Fruit fly (Drosophila melanogaster) whole organism, embryonic: ENCODE measurements around the gene CG2182.
A peak's percentile ranks its signal among the peaks of the same experiment; 100 is the strongest.

ENCODE experiments used
- Awh ChIP-seq: fragments of 200-800 bp; sonication (Bioruptor generic); IDR thresholded peaks from 2 replicates; pipeline ENCODE4, ENCODE4 v1.3.6; 2022; ENCODE audit warnings: missing biosample characterization, missing genetic modification characterization
- CG10366 ChIP-seq: fragments of 200-800 bp; sonication (Bioruptor generic); IDR thresholded peaks from 2 replicates; pipeline ENCODE4 v1.3.6; 2022; ENCODE audit warnings: missing biosample characterization, missing genetic modification characterization
- CG12104 ChIP-seq: fragments of 200-800 bp; sonication (Bioruptor generic); optimal IDR thresholded peaks from 3 replicates; lab custom pipeline; 2016; ENCODE audit warnings: missing biosample characterization, missing genetic modification characterization
- CG13296 ChIP-seq: fragments of 200-800 bp; sonication (Bioruptor generic); optimal IDR thresholded peaks from 3 replicates; lab custom pipeline; 2018; ENCODE audit warnings: missing biosample characterization, mild to moderate bottlenecking, missing genetic modification characterization
- CG14667 ChIP-seq: fragments of 200-800 bp; sonication (Bioruptor generic); IDR thresholded peaks from 2 replicates; pipeline ENCODE4 v1.3.6; 2022; ENCODE audit warnings: missing biosample characterization, missing genetic modification characterization
- CG15011 ChIP-seq: fragments of 200-800 bp; sonication (Bioruptor generic); optimal IDR thresholded peaks from 3 replicates; lab custom pipeline; 2018; ENCODE audit warnings: missing biosample characterization, mild to moderate bottlenecking, missing genetic modification characterization
- CG17361 ChIP-seq: fragments of 200-800 bp; sonication (Bioruptor generic); IDR thresholded peaks from 3 replicates; pipeline ENCODE4 v1.3.6; 2022; ENCODE audit warnings: missing biosample characterization, missing genetic modification characterization
- CG17912 ChIP-seq: fragments of 200-800 bp; sonication (Bioruptor generic); optimal IDR thresholded peaks from 2 replicates; lab custom pipeline; 2018; ENCODE audit warnings: missing biosample characterization, mild to moderate bottlenecking, missing genetic modification characterization
- CG18011 ChIP-seq: fragments of 200-800 bp; sonication (Bioruptor generic); optimal IDR thresholded peaks from 2 replicates; lab custom pipeline; 2017; ENCODE audit warnings: missing biosample characterization, missing genetic modification characterization, mild to moderate bottlenecking, moderate library complexity, missing genotype
- CG2120 ChIP-seq: fragments of 200-800 bp; sonication (Bioruptor generic); optimal IDR thresholded peaks from 3 replicates; lab custom pipeline; 2016; ENCODE audit warnings: missing biosample characterization, missing genetic modification characterization
- CG32767 ChIP-seq: fragments of 200-800 bp; sonication (Bioruptor generic); IDR thresholded peaks from 2 replicates; pipeline ENCODE4 v1.3.6; 2022; ENCODE audit warnings: missing biosample characterization, missing genetic modification characterization
- CG8765 ChIP-seq: fragments of 200-800 bp; sonication (Bioruptor generic); IDR thresholded peaks from 2 replicates; pipeline ENCODE4 v1.3.6; 2022; ENCODE audit warnings: missing biosample characterization, missing genetic modification characterization
- CG8924 ChIP-seq: fragments of 200-800 bp; optimal IDR thresholded peaks from 3 replicates; lab custom pipeline; 2019; ENCODE audit warnings: missing biosample characterization, mild to moderate bottlenecking, missing genetic modification characterization, moderate library complexity
- CkIIα-i1 ChIP-seq: fragments of 200-800 bp; sonication (Bioruptor generic); IDR thresholded peaks from 2 replicates; pipeline ENCODE4 v1.3.6; 2022; ENCODE audit warnings: missing biosample characterization, missing genetic modification characterization
- Ets65A ChIP-seq: fragments of 200-800 bp; sonication (Bioruptor generic); peaks from one replicate; lab custom pipeline; 2016; ENCODE audit warnings: missing biosample characterization, missing genetic modification characterization
- Fer2 ChIP-seq: fragments of 200-800 bp; sonication (Bioruptor generic); optimal IDR thresholded peaks from 2 replicates; lab custom pipeline; 2018; ENCODE audit warnings: missing biosample characterization, mild to moderate bottlenecking, missing genetic modification characterization, moderate library complexity
- H2.0 ChIP-seq: fragments of 200-800 bp; sonication (Bioruptor generic); IDR thresholded peaks from 2 replicates; pipeline ENCODE4 v1.3.6; 2022; ENCODE audit warnings: missing biosample characterization, missing genetic modification characterization
- Hand ChIP-seq: fragments of 200-800 bp; sonication (Bioruptor generic); optimal IDR thresholded peaks from 2 replicates; lab custom pipeline; 2017; ENCODE audit warnings: mild to moderate bottlenecking, missing biosample characterization, missing genetic modification reagents, missing genetic modification characterization
- Hmx ChIP-seq: fragments of 200-800 bp; sonication (Bioruptor generic); optimal IDR thresholded peaks from 2 replicates; lab custom pipeline; 2016; ENCODE audit warnings: missing biosample characterization, missing genetic modification characterization
- MESR4 ChIP-seq: fragments of 200-800 bp; sonication (Bioruptor generic); optimal IDR thresholded peaks from 2 replicates; lab custom pipeline; 2018; ENCODE audit warnings: missing biosample characterization, mild to moderate bottlenecking, missing genetic modification characterization, moderate library complexity
- Mrtf ChIP-seq: fragments of 200-800 bp; sonication (Bioruptor generic); IDR thresholded peaks from 3 replicates; pipeline ENCODE4 v1.3.6; 2022; ENCODE audit warnings: missing biosample characterization, missing genetic modification characterization
- Oaz ChIP-seq: fragments of 200-800 bp; sonication (Bioruptor generic); IDR thresholded peaks from 2 replicates; pipeline ENCODE4 v1.3.6; 2022; ENCODE audit warnings: missing biosample characterization, missing genetic modification characterization
- Opbp ChIP-seq: fragments of 200-800 bp; sonication (Bioruptor generic); IDR thresholded peaks from 3 replicates; pipeline ENCODE4 v1.3.6; 2022; ENCODE audit warnings: missing biosample characterization, missing genetic modification characterization; ENCODE audit not compliant: partially characterized antibody
- Pdp1 ChIP-seq, 2 experiments: fragments of 200-800 bp; sonication (Bioruptor generic); optimal IDR thresholded peaks; 3 replicates each; lab custom pipeline; 2016; ENCODE audit warnings: missing biosample characterization in 2 of 2, missing genetic modification characterization in 2 of 2, mild to moderate bottlenecking in 1 of 2, moderate library complexity in 1 of 2
- Sry-δ ChIP-seq: fragments of 200-800 bp; sonication (Bioruptor generic); optimal IDR thresholded peaks from 2 replicates; lab custom pipeline; 2016; ENCODE audit warnings: missing biosample characterization, missing genetic modification characterization
- Stat92E ChIP-seq, 3 experiments: fragments of >200 bp in 2 of 3; fragments of 200-800 bp in 1 of 3; sonication (Bioruptor generic) in 1 of 3; optimal IDR thresholded peaks; 2 replicates each; lab custom pipeline; 2017 to 2019; ENCODE audit warnings: missing biosample characterization in 3 of 3, missing genetic modification characterization in 3 of 3, mild to moderate bottlenecking in 1 of 3, moderate library complexity in 1 of 3
- Usf ChIP-seq: fragments of 200-800 bp; sonication (Bioruptor generic); optimal IDR thresholded peaks from 2 replicates; lab custom pipeline; 2017; ENCODE audit warnings: missing genotype, missing biosample characterization, missing genetic modification characterization
- Vsx1 ChIP-seq: fragments of 200-800 bp; sonication (Bioruptor generic); optimal IDR thresholded peaks from 2 replicates; lab custom pipeline; 2017; ENCODE audit warnings: missing biosample characterization, mild to moderate bottlenecking, missing genetic modification characterization, missing genetic modification reagents
- al ChIP-seq: fragments of 200-800 bp; sonication (Bioruptor generic); IDR thresholded peaks from 2 replicates; pipeline ENCODE4 v1.3.6; 2022; ENCODE audit warnings: missing biosample characterization, missing genetic modification characterization
- bigmax ChIP-seq: fragments of 200-800 bp; sonication (Bioruptor generic); optimal IDR thresholded peaks from 2 replicates; lab custom pipeline; 2018; ENCODE audit warnings: missing biosample characterization, mild to moderate bottlenecking, missing genetic modification characterization
- dysf ChIP-seq: fragments of 200-800 bp; sonication (Bioruptor generic); IDR thresholded peaks from 3 replicates; pipeline ENCODE4 v1.3.6; 2022; ENCODE audit warnings: missing biosample characterization, missing genetic modification characterization
- emc ChIP-seq: fragments of 200-800 bp; sonication (Bioruptor generic); optimal IDR thresholded peaks from 2 replicates; lab custom pipeline; 2016; ENCODE audit warnings: missing biosample characterization, missing genetic modification characterization
- eyg ChIP-seq: fragments of 200-800 bp; sonication (Bioruptor generic); optimal IDR thresholded peaks from 3 replicates; lab custom pipeline; 2016; ENCODE audit warnings: missing biosample characterization, missing genetic modification characterization
- fd3F ChIP-seq: fragments of 200-800 bp; sonication (Bioruptor generic); optimal IDR thresholded peaks from 2 replicates; lab custom pipeline; 2018; ENCODE audit warnings: missing biosample characterization, mild to moderate bottlenecking, missing genetic modification characterization, moderate library complexity
- fd64A ChIP-seq: fragments of 200-800 bp; sonication (Bioruptor generic); optimal IDR thresholded peaks from 3 replicates; lab custom pipeline; 2018; ENCODE audit warnings: missing biosample characterization, mild to moderate bottlenecking, missing genetic modification characterization
- ftz-f1 ChIP-seq: fragments of 200-800 bp; sonication (Bioruptor generic); optimal IDR thresholded peaks from 2 replicates; lab custom pipeline; 2016; ENCODE audit warnings: missing biosample characterization, missing genetic modification characterization
- gt ChIP-seq: fragments of 200-800 bp; sonication (Bioruptor generic); IDR thresholded peaks from 2 replicates; pipeline ENCODE4 v1.3.6; 2022; ENCODE audit warnings: missing biosample characterization, missing genetic modification characterization
- her ChIP-seq: fragments of 200-800 bp; sonication (Bioruptor generic); optimal IDR thresholded peaks from 2 replicates; lab custom pipeline; 2016; ENCODE audit warnings: missing biosample characterization, missing genetic modification characterization
- inv ChIP-seq: fragments of 200-800 bp; sonication (Bioruptor generic); IDR thresholded peaks from 2 replicates; pipeline ENCODE4 v1.3.6; 2022; ENCODE audit warnings: missing biosample characterization, missing genetic modification characterization; ENCODE audit not compliant: partially characterized antibody
- kay ChIP-seq: fragments of 200-800 bp; sonication (Bioruptor generic); optimal IDR thresholded peaks from 2 replicates; lab custom pipeline; 2016; ENCODE audit warnings: missing biosample characterization, missing genetic modification characterization
- ken ChIP-seq: fragments of 200-800 bp; sonication (Bioruptor generic); IDR thresholded peaks from 3 replicates; pipeline ENCODE4 v1.3.6; 2022; ENCODE audit warnings: missing biosample characterization, missing genetic modification characterization
- lilli ChIP-seq: fragments of 200-800 bp; sonication (Bioruptor generic); optimal IDR thresholded peaks from 3 replicates; lab custom pipeline; 2016; ENCODE audit warnings: missing biosample characterization, missing genetic modification characterization
- nau ChIP-seq: fragments of 200-800 bp; sonication (Bioruptor generic); optimal IDR thresholded peaks from 3 replicates; lab custom pipeline; 2017; ENCODE audit warnings: missing biosample characterization, mild to moderate bottlenecking, missing genetic modification characterization, missing genetic modification reagents
- nom ChIP-seq: fragments of 200-800 bp; sonication (Bioruptor generic); optimal IDR thresholded peaks from 2 replicates; lab custom pipeline; 2017; ENCODE audit warnings: missing biosample characterization, missing genetic modification characterization, mild to moderate bottlenecking, moderate library complexity, missing genetic modification reagents
- onecut ChIP-seq: fragments of 200-800 bp; sonication (Bioruptor generic); IDR thresholded peaks from 2 replicates; pipeline ENCODE4 v1.3.6; 2022; ENCODE audit warnings: missing biosample characterization, missing genetic modification characterization
- pfk ChIP-seq: fragments of 200-800 bp; sonication (Bioruptor generic); optimal IDR thresholded peaks from 2 replicates; lab custom pipeline; 2018; ENCODE audit warnings: missing biosample characterization, mild to moderate bottlenecking, missing genetic modification characterization, moderate library complexity
- shn ChIP-seq: fragments of 200-800 bp; sonication (Bioruptor generic); optimal IDR thresholded peaks from 3 replicates; lab custom pipeline; 2016; ENCODE audit warnings: missing biosample characterization, missing genetic modification characterization
- slou ChIP-seq: fragments of 200-800 bp; sonication (Bioruptor generic); optimal IDR thresholded peaks from 3 replicates; lab custom pipeline; 2016; ENCODE audit warnings: missing biosample characterization, missing genetic modification characterization
- tna ChIP-seq: fragments of 200-800 bp; sonication (Bioruptor generic); IDR thresholded peaks from 2 replicates; pipeline ENCODE4 v1.3.6; 2022; ENCODE audit warnings: missing biosample characterization, missing genetic modification characterization; ENCODE audit not compliant: partially characterized antibody
- trh ChIP-seq: fragments of 200-800 bp; sonication (Bioruptor generic); optimal IDR thresholded peaks from 2 replicates; lab custom pipeline; 2016; ENCODE audit warnings: missing biosample characterization, missing genetic modification characterization

CG2182 gene

DNA sequence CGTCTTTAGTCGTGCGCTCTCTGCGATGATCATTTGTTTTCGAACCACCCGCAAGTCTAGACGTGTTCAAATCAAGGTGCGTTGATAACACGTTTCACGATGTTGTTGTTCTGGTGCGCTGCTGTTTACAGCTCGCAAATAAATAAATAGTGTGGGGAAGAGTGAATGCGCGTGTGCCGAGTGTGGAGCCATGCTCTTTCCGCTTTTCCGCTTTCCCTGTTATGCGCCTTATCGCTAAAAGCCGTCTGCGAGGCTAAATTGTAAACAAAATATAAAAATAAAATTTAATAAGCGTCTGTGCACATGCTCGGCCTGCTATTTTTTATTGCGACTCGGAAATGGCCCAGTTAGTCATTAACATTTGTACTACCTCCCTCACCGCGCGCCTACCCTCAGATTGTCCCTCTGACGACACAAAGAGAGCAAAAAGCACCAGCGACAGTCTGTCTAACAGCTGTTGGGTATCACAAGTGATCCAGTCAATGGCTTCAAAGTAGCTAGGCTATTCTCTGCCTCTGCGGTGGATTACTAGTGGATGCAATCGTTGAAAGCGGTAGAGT lies 13.0 kb upstream of the CG2182 start (continued):
- TF ChIP-seq CG10366 (GFP tag; lab: Robert Waterston, UW), result no peak; the same call in 1 of the 2 replicates
- peak; percentile 48; the same call in 1 of the 2 replicates for TF ChIP-seq CG32767 (GFP tag; lab: Robert Waterston, UW)
- TF ChIP-seq H2.0, result no peak
- no peak for TF ChIP-seq Hmx (GFP tag; lab: Kevin White, UChicago)
- no peak for TF ChIP-seq gt
- TF ChIP-seq CG8765, result no peak
- TF ChIP-seq CG17912 (GFP tag; lab: Kevin White, UChicago), result peak; percentile 93
- peak; percentile 56 for TF ChIP-seq Fer2
- TF ChIP-seq Ets65A, result peak; percentile 79
- TF ChIP-seq dysf, result peak; percentile 19; the same call in 1 of the 3 replicates
- TF ChIP-seq eyg (GFP tag; lab: Kevin White, UChicago), result peak; percentile 81
- peak; percentile 82 for TF ChIP-seq her (GFP tag; lab: Kevin White, UChicago)
- peak; percentile 54 for TF ChIP-seq CG2120 (GFP tag; lab: Kevin White, UChicago)
- peak; percentile 63; the same call in 2 of the 3 replicates for TF ChIP-seq CG17361
- TF ChIP-seq Stat92E (GFP tag; optimal IDR thresholded peaks at IDR 0.05; lab: Kevin White, UChicago), result peak in 1 of 3 experiments; percentile 67
- no peak for TF ChIP-seq al (GFP tag; lab: Robert Waterston, UW)
- TF ChIP-seq ftz-f1 (GFP tag; lab: Kevin White, UChicago), result peak; percentile 71
- peak; percentile 93 for TF ChIP-seq CG13296 (GFP tag; lab: Kevin White, UChicago)
- TF ChIP-seq nom (GFP tag; lab: Kevin White, UChicago), result no peak
- TF ChIP-seq Opbp (GFP tag; lab: Robert Waterston, UW), result no peak
- no peak for TF ChIP-seq Mrtf (GFP tag; lab: Robert Waterston, UW)
- TF ChIP-seq CG12104 (GFP tag; lab: Kevin White, UChicago), result peak; percentile 76
- TF ChIP-seq fd64A (GFP tag; lab: Kevin White, UChicago), result peak; percentile 96
- TF ChIP-seq ken (GFP tag; lab: Robert Waterston, UW), result 0 out of 3 replicates have a peak, but pooled peaks have one; percentile 49
- no peak for TF ChIP-seq nau (GFP tag; lab: Kevin White, UChicago)
- peak; percentile 79 for TF ChIP-seq pfk (GFP tag; lab: Kevin White, UChicago)
- TF ChIP-seq CG15011 (GFP tag; lab: Kevin White, UChicago), result peak; percentile 80
- TF ChIP-seq kay (GFP tag; lab: Kevin White, UChicago), result peak; percentile 52
- TF ChIP-seq onecut (GFP tag; lab: Robert Waterston, UW), result peak; percentile 81
- no peak for TF ChIP-seq CG14667 (GFP tag; lab: Robert Waterston, UW)
- TF ChIP-seq Pdp1 (GFP tag; optimal IDR thresholded peaks at IDR 0.05; lab: Kevin White, UChicago), result peak; percentile 30 to 83
- TF ChIP-seq Hand, result peak; percentile 76
- TF ChIP-seq bigmax, result peak; percentile 70
- peak; percentile 50 for TF ChIP-seq trh (GFP tag; lab: Kevin White, UChicago)
- TF ChIP-seq emc, result no peak
- TF ChIP-seq CG8924 (tag; lab: Kevin White, UChicago), result peak; percentile 82
- TF ChIP-seq slou (GFP tag; lab: Kevin White, UChicago), result no peak
- peak; percentile 85; the same call in 1 of the 2 replicates for TF ChIP-seq Awh (GFP tag; lab: Robert Waterston, UW)
- TF ChIP-seq fd3F, result no peak
- peak; percentile 42 for TF ChIP-seq MESR4
- no peak for TF ChIP-seq inv (GFP tag; lab: Robert Waterston, UW)
- peak; percentile 21 for TF ChIP-seq Usf (GFP tag; lab: Kevin White, UChicago)
- TF ChIP-seq lilli (GFP tag; lab: Kevin White, UChicago), result peak; percentile 42
- TF ChIP-seq CkIIα-i1 (GFP tag; lab: Robert Waterston, UW), result no peak
- TF ChIP-seq shn (GFP tag; lab: Kevin White, UChicago), result peak; percentile 6
- TF ChIP-seq Vsx1 (GFP tag; lab: Kevin White, UChicago), result peak; percentile 88
- TF ChIP-seq Oaz (GFP tag; lab: Robert Waterston, UW), result no peak
- peak; percentile 63 for TF ChIP-seq CG18011 (GFP tag; lab: Kevin White, UChicago)
- TF ChIP-seq Sry-δ (GFP tag; lab: Kevin White, UChicago), result peak; percentile 7
- no peak for TF ChIP-seq tna (GFP tag; lab: Robert Waterston, UW)
